Worm (Caenorhabditis elegans): ENCODE results near the gene tmem-145.

Gene tmem-145

ce11 chrX:12025070-12025789 is 48.4 kb downstream of the tmem-145 start, which contains the start of gene B0198.2:
TSS of gene B0198.2 (plus strand) at chrX:12025739.
- TF ChIP-seq dao-5 (tag; optimal IDR thresholded peaks at IDR 0.05) (no peak), W03F9.2 (tag; optimal IDR thresholded peaks at IDR 0.05) (no peak), him-1 (tag; optimal IDR thresholded peaks at IDR 0.05) (no peak)

- TF ChIP-seq W03F9.2 (tag; optimal IDR thresholded peaks at IDR 0.05), result no peak
- TF ChIP-seq him-1 (tag; optimal IDR thresholded peaks at IDR 0.05), result no peak
- TF ChIP-seq dao-5 (tag; optimal IDR thresholded peaks at IDR 0.05), result no peak
Observed at ce11 chrX:12022496-12022895, 51.2 kb downstream of the tmem-145 start.

- TF ChIP-seq dao-5 (tag; optimal IDR thresholded peaks at IDR 0.05) (no peak), him-1 (tag; optimal IDR thresholded peaks at IDR 0.05) (no peak), W03F9.2 (tag; optimal IDR thresholded peaks at IDR 0.05) (no peak)
Observed at ce11 chrX:12021446-12021845, 52.2 kb downstream of the tmem-145 start.

Data from whole organism, L4/young adult.